Fruit fly (Drosophila melanogaster): ENCODE data around the gene CG7886.

dm6 chr3R:14690065-14690464, 47.7 kb upstream of the CG7886 start:
- TF ChIP-seq CG9817 (tag; optimal IDR thresholded peaks at IDR 0.05) (no peak), sima (GFP tag; optimal IDR thresholded peaks at IDR 0.05) (no peak), ERR (GFP tag; optimal IDR thresholded peaks at IDR 0.05) (no peak), repo (GFP tag; optimal IDR thresholded peaks at IDR 0.05) (no peak), ftz-f1 (GFP tag; optimal IDR thresholded peaks at IDR 0.05) (no peak), croc (GFP tag; conservative IDR thresholded peaks at IDR 0.05) (no peak), Gsc (GFP tag; IDR thresholded peaks at IDR 0.05) (no peak), CG11504 (tag; optimal IDR thresholded peaks at IDR 0.05) (no peak), CG12219 (GFP tag; optimal IDR thresholded peaks at IDR 0.05) (no peak)

Data from whole organism, embryonic.